Worm (Caenorhabditis elegans): ENCODE data around the gene nas-31.

DNA sequence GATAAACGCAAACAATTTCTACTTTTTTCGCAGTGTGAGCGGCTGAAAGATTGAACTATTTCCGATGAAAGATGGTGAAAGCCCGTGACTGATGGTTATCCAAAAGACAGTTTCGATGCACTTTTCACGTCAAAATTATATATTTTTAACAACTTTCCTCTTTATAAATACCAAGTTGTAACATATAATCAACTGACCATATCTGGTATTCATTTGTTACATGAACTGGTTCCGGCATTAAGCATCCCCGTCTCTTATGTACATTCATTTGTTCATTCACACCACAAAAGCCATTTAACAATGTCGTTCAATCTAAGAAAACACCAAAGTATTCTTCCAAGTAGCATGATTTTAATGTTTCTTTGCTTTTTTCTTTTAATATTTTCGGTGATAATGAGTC is 38.2 kb downstream of the nas-31 start, which contains the start of gene F32D8.2:
- TF ChIP-seq flh-1 (GFP tag; optimal IDR thresholded peaks at IDR 0.05) (no peak), elt-1 (tag; optimal IDR thresholded peaks at IDR 0.05; ENCODE audit: borderline replicate concordance, insufficient read depth) (no peak), mep-1 (tag; optimal IDR thresholded peaks at IDR 0.05) (no peak), nhr-28 (tag; optimal IDR thresholded peaks at IDR 0.05) (no peak), pha-4 (tag; optimal IDR thresholded peaks at IDR 0.05) (no peak), ceh-43 (GFP tag; optimal IDR thresholded peaks at IDR 0.05) (no peak), M03D4.4 (tag; optimal IDR thresholded peaks at IDR 0.05) (no peak), lin-13 (tag; optimal IDR thresholded peaks at IDR 0.05) (no peak), unc-62 (GFP tag; optimal IDR thresholded peaks at IDR 0.05) (no peak), nhr-237 (tag; optimal IDR thresholded peaks at IDR 0.05) (no peak), nhr-12 (tag; optimal IDR thresholded peaks at IDR 0.05) (no peak), nhr-76 (tag; optimal IDR thresholded peaks at IDR 0.05) (no peak)
